Fruit fly (Drosophila melanogaster) whole organism, pupa: ENCODE results near the gene Cpsf6.

ENCODE experiments used
- CG10348 ChIP-seq: fragments of 200-800 bp; sonication (Bioruptor generic); IDR thresholded peaks from 2 replicates; pipeline ENCODE4 v1.3.6; 2022; ENCODE audit warnings: missing biosample characterization, missing genetic modification characterization
- CG12605 ChIP-seq: fragments of 200-800 bp; sonication (Bioruptor generic); IDR thresholded peaks from 2 replicates; pipeline ENCODE4 v1.3.6; 2022; ENCODE audit warnings: missing biosample characterization, missing genetic modification characterization
- CG13204 ChIP-seq: fragments of 200-800 bp; sonication (Bioruptor generic); optimal IDR thresholded peaks from 2 replicates; lab custom pipeline; 2018; ENCODE audit warnings: missing biosample characterization, mild to moderate bottlenecking, missing genetic modification characterization, moderate library complexity
- CG14655 ChIP-seq: fragments of 200-800 bp; sonication (Bioruptor generic); optimal IDR thresholded peaks from 3 replicates; lab custom pipeline; 2017; ENCODE audit warnings: mild to moderate bottlenecking, missing biosample characterization, missing genetic modification reagents, missing genetic modification characterization
- CG15710 ChIP-seq: fragments of 200-800 bp; sonication (Bioruptor generic); optimal IDR thresholded peaks from 2 replicates; lab custom pipeline; 2018; ENCODE audit warnings: missing biosample characterization, mild to moderate bottlenecking, missing genetic modification characterization, moderate library complexity
- CG17806 ChIP-seq: fragments of 200-800 bp; sonication (Bioruptor generic); optimal IDR thresholded peaks from 2 replicates; lab custom pipeline; 2018; ENCODE audit warnings: missing biosample characterization, mild to moderate bottlenecking, missing genetic modification characterization, moderate library complexity
- CG32121 ChIP-seq: fragments of 200-800 bp; sonication (Bioruptor generic); IDR thresholded peaks from 2 replicates; pipeline ENCODE4 v1.3.6; 2022; ENCODE audit warnings: missing biosample characterization, missing genetic modification characterization
- CG34367 ChIP-seq: fragments of 200-800 bp; sonication (Bioruptor generic); optimal IDR thresholded peaks from 2 replicates; lab custom pipeline; 2018; ENCODE audit warnings: missing biosample characterization, mild to moderate bottlenecking, missing genetic modification characterization
- CG4496 ChIP-seq: fragments of 200-800 bp; sonication (Bioruptor generic); IDR thresholded peaks from 3 replicates; pipeline ENCODE4 v1.3.6; 2022; ENCODE audit warnings: missing biosample characterization, missing genetic modification characterization
- CG8159 ChIP-seq: fragments of 200-800 bp; sonication (Bioruptor generic); optimal IDR thresholded peaks from 3 replicates; lab custom pipeline; 2018; ENCODE audit warnings: missing biosample characterization, mild to moderate bottlenecking, missing genetic modification characterization, moderate library complexity
- CG8301 ChIP-seq: fragments of 200-800 bp; sonication (Bioruptor generic); optimal IDR thresholded peaks from 2 replicates; lab custom pipeline; 2018; ENCODE audit warnings: missing biosample characterization, mild to moderate bottlenecking, missing genetic modification characterization
- CG9948 ChIP-seq: fragments of 200-800 bp; sonication (Bioruptor generic); optimal IDR thresholded peaks from 2 replicates; lab custom pipeline; 2018; ENCODE audit warnings: missing biosample characterization, mild to moderate bottlenecking, missing genetic modification characterization, moderate library complexity
- D1 ChIP-seq: fragments of 200-800 bp; sonication (Bioruptor generic); optimal IDR thresholded peaks from 2 replicates; lab custom pipeline; 2018; ENCODE audit warnings: missing biosample characterization, mild to moderate bottlenecking, missing genetic modification characterization, moderate library complexity
- EcR ChIP-seq: fragments of 200-800 bp; sonication (Bioruptor generic); optimal IDR thresholded peaks from 3 replicates; lab custom pipeline; 2019; ENCODE audit warnings: missing biosample characterization, missing genetic modification characterization, mild to moderate bottlenecking, moderate library complexity, missing genetic modification reagents
- Ets98B ChIP-seq: fragments of 200-800 bp; sonication (Bioruptor generic); IDR thresholded peaks from 2 replicates; pipeline ENCODE4 v1.3.6; 2022; ENCODE audit warnings: missing biosample characterization, missing genetic modification characterization
- Pif1A ChIP-seq: fragments of 200-800 bp; sonication (Bioruptor generic); optimal IDR thresholded peaks from 3 replicates; lab custom pipeline; 2016; ENCODE audit warnings: missing biosample characterization, missing genetic modification characterization
- Pif1B ChIP-seq: fragments of 200-800 bp; sonication (Bioruptor generic); optimal IDR thresholded peaks from 3 replicates; lab custom pipeline; 2016; ENCODE audit warnings: missing biosample characterization, missing genetic modification characterization
- Snoo ChIP-seq: fragments of 200-800 bp; sonication (Bioruptor generic); optimal IDR thresholded peaks from 3 replicates; lab custom pipeline; 2017; ENCODE audit warnings: missing biosample characterization, mild to moderate bottlenecking, missing genetic modification characterization, inconsistent platforms
- fd96Ca ChIP-seq: fragments of 200-800 bp; sonication (Bioruptor generic); IDR thresholded peaks from 3 replicates; pipeline ENCODE4 v1.3.6; 2022; ENCODE audit warnings: missing biosample characterization, missing genetic modification characterization
- gl ChIP-seq: fragments of 200-800 bp; sonication (Bioruptor generic); optimal IDR thresholded peaks from 2 replicates; lab custom pipeline; 2018; ENCODE audit warnings: missing biosample characterization, mild to moderate bottlenecking, missing genetic modification characterization
- rn ChIP-seq: fragments of 200-800 bp; sonication (Bioruptor generic); IDR thresholded peaks from 2 replicates; pipeline ENCODE4 v1.3.6; 2022; ENCODE audit warnings: missing biosample characterization, missing genetic modification characterization

The Cpsf6 gene

dm6 chr3L:8358138-8358537, 42.8 kb upstream of the Cpsf6 start:
- peak; percentile 55 for TF ChIP-seq Snoo
- peak; percentile 73 for TF ChIP-seq CG8159 (tag; lab: Kevin White, UChicago)
- TF ChIP-seq CG8301: no peak
- peak; percentile 43 for TF ChIP-seq CG34367 (tag; lab: Kevin White, UChicago)
- TF ChIP-seq CG17806 (tag; lab: Kevin White, UChicago): peak; percentile 53
- TF ChIP-seq, all 21 proteins: peak for 4

- no peak for TF ChIP-seq CG13204
- TF ChIP-seq CG8301: no peak
- no peak for TF ChIP-seq CG14655
- TF ChIP-seq Snoo: no peak
- TF ChIP-seq CG17806 (tag; lab: Kevin White, UChicago): no peak
- TF ChIP-seq CG32121 (GFP tag; lab: Robert Waterston, UW): no peak
- TF ChIP-seq CG10348: no peak
- no peak for TF ChIP-seq gl (tag; lab: Kevin White, UChicago)
- TF ChIP-seq EcR (GFP tag; lab: Kevin White, UChicago): no peak
- no peak for TF ChIP-seq CG4496 (GFP tag; lab: Robert Waterston, UW)
- no peak for TF ChIP-seq rn (GFP tag; lab: Robert Waterston, UW)
- no peak for TF ChIP-seq Pif1A (GFP tag; lab: Kevin White, UChicago)
- no peak for TF ChIP-seq Pif1B (GFP tag; lab: Kevin White, UChicago)
- TF ChIP-seq CG34367 (tag; lab: Kevin White, UChicago): no peak
- no peak for TF ChIP-seq CG15710 (tag; lab: Kevin White, UChicago)
- no peak for TF ChIP-seq CG8159 (tag; lab: Kevin White, UChicago)
- no peak for TF ChIP-seq Ets98B (GFP tag; lab: Robert Waterston, UW)
Measured at dm6 chr3L:8356196-8356595, 40.9 kb upstream of the Cpsf6 start, which contains the start of gene Culd. Gene Culd, minus strand, starts transcription at chr3L:8356296.

- TF ChIP-seq CG17806 (tag; lab: Kevin White, UChicago) (no peak), Snoo (no peak), fd96Ca (GFP tag; lab: Robert Waterston, UW) (no peak), Pif1A (GFP tag; lab: Kevin White, UChicago) (no peak), CG10348 (no peak), CG12605 (GFP tag; lab: Robert Waterston, UW) (no peak), Pif1B (GFP tag; lab: Kevin White, UChicago) (no peak), CG34367 (tag; lab: Kevin White, UChicago) (no peak), CG32121 (GFP tag; lab: Robert Waterston, UW) (no peak), CG8301 (no peak), gl (tag; lab: Kevin White, UChicago) (no peak), Ets98B (GFP tag; lab: Robert Waterston, UW) (no peak), CG9948 (tag; lab: Kevin White, UChicago) (no peak), CG15710 (tag; lab: Kevin White, UChicago) (no peak), D1 (no peak), EcR (GFP tag; lab: Kevin White, UChicago) (no peak), CG13204 (no peak)
Measured at dm6 chr3L:8347346-8347745, 32.0 kb upstream of the Cpsf6 start.

dm6 chr3L:8346100-8346980, 31.0 kb upstream of the Cpsf6 start, which contains the start of the genes CG7182 and GAPcenA:
Gene CG7182, minus strand, starts transcription at chr3L:8346382.
Gene GAPcenA, plus strand, starts transcription at chr3L:8346561.
- peak; percentile 63 for TF ChIP-seq CG17806 (tag; lab: Kevin White, UChicago)
- no peak for TF ChIP-seq CG14655
- TF ChIP-seq CG15710 (tag; lab: Kevin White, UChicago): peak; percentile 80
- no peak for TF ChIP-seq CG12605 (GFP tag; lab: Robert Waterston, UW)
- no peak for TF ChIP-seq D1
- TF ChIP-seq CG34367 (tag; lab: Kevin White, UChicago): peak; percentile 56
- no peak for TF ChIP-seq CG10348
- TF ChIP-seq Snoo: peak; percentile 76
- TF ChIP-seq CG8159 (tag; lab: Kevin White, UChicago): peak; percentile 80
- TF ChIP-seq CG9948 (tag; lab: Kevin White, UChicago): peak; percentile 64
- TF ChIP-seq fd96Ca (GFP tag; lab: Robert Waterston, UW): no peak; the same call in 1 of the 3 replicates
- TF ChIP-seq EcR (GFP tag; lab: Kevin White, UChicago): peak; percentile 85
- no peak for TF ChIP-seq gl (tag; lab: Kevin White, UChicago)
- 0 out of 2 replicates have a peak, but pooled peaks have one; percentile 11 for TF ChIP-seq rn (GFP tag; lab: Robert Waterston, UW)
- TF ChIP-seq CG32121 (GFP tag; lab: Robert Waterston, UW): no peak
- TF ChIP-seq CG8301: no peak
- TF ChIP-seq Pif1A (GFP tag; lab: Kevin White, UChicago): no peak
- TF ChIP-seq Pif1B (GFP tag; lab: Kevin White, UChicago): no peak
- peak; percentile 49 for TF ChIP-seq Ets98B (GFP tag; lab: Robert Waterston, UW)
- TF ChIP-seq CG13204: no peak
- peak; percentile 52; the same call in 1 of the 3 replicates for TF ChIP-seq CG4496 (GFP tag; lab: Robert Waterston, UW)

- TF ChIP-seq EcR (GFP tag; lab: Kevin White, UChicago): no peak
- no peak for TF ChIP-seq CG8159 (tag; lab: Kevin White, UChicago)
- no peak for TF ChIP-seq CG10348
- TF ChIP-seq CG13204: no peak
- no peak for TF ChIP-seq CG32121 (GFP tag; lab: Robert Waterston, UW)
- TF ChIP-seq CG14655: no peak
- TF ChIP-seq Pif1B (GFP tag; lab: Kevin White, UChicago): no peak
- TF ChIP-seq rn (GFP tag; lab: Robert Waterston, UW): no peak
- TF ChIP-seq fd96Ca (GFP tag; lab: Robert Waterston, UW): no peak
- no peak for TF ChIP-seq D1
- TF ChIP-seq CG34367 (tag; lab: Kevin White, UChicago): no peak
- no peak for TF ChIP-seq Snoo
- TF ChIP-seq CG8301: no peak
- TF ChIP-seq gl (tag; lab: Kevin White, UChicago): no peak
- TF ChIP-seq Ets98B (GFP tag; lab: Robert Waterston, UW): no peak
- TF ChIP-seq CG9948 (tag; lab: Kevin White, UChicago): no peak
- TF ChIP-seq CG15710 (tag; lab: Kevin White, UChicago): no peak
- no peak for TF ChIP-seq Pif1A (GFP tag; lab: Kevin White, UChicago)
- TF ChIP-seq CG17806 (tag; lab: Kevin White, UChicago): no peak
- no peak for TF ChIP-seq CG12605 (GFP tag; lab: Robert Waterston, UW)
Measured at dm6 chr3L:8345182-8345581, 29.9 kb upstream of the Cpsf6 start.
